Fruit fly (Drosophila melanogaster) Kc167 (cell line): ENCODE data around the gene Fancl.

Experiments used
- Myc ChIP-seq: fragments of >200 bp; optimal IDR thresholded peaks from 2 replicates; lab custom pipeline; 2017; ENCODE audit warnings: missing external identifiers
- psq ChIP-seq: fragments of >200 bp; optimal IDR thresholded peaks from 2 replicates; lab custom pipeline; 2017; ENCODE audit warnings: missing external identifiers

DNA sequence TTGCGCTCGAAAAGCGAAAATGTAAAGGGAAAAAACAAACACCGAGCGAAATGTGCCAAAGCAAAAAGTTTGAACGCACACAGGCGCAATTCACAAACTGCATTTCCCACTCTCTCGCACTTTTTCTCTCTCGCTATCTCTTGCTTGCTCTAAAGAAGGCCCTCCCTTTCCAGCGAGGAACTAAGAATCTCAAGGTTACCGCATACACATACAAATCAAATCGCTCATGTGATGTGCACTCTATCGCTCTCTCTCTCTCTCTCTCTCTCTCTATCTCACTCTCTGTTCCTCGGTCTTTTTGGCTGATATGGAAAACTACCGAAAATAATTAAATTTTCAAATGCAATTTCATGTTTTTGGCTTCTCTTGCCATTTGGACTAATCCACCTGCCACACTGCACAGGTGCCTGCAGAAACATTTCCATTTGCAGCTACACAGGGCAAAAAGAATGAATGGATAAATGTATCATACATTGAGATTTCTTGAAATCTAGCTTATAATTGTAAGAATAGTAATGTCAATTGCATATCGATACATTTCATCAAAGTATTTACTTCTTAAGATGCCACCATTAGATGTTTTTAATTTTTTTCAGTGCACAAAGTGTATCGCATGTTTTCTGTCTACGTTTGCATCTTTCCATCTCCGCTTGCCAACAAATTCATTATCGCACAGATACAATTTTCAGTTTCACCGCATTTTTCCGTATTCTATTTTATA is 26.8 kb upstream of the Fancl start:
- no peak for TF ChIP-seq psq (lab: Kevin White, UChicago)
- TF ChIP-seq Myc (lab: Kevin White, UChicago), result no peak
